Worm (Caenorhabditis elegans) whole organism, L4 larva: Measurements from ENCODE around the gene str-141.

Experiments used
- F10B5.3 ChIP-seq: sonication (generic microtip); optimal IDR thresholded peaks from 2 replicates; lab custom pipeline; 2016; ENCODE audit warnings: mild to moderate bottlenecking, missing genetic modification characterization, missing compliant biosample characterization
- F44E2.7 ChIP-seq: fragments of 200-800 bp; sonication (Bioruptor generic); IDR thresholded peaks from 2 replicates; pipeline ENCODE4 v2.1.2; 2022; ENCODE audit warnings: missing genetic modification characterization, missing compliant biosample characterization
- F49E8.2 ChIP-seq: sonication (generic microtip); optimal IDR thresholded peaks from 2 replicates; lab custom pipeline; 2016; ENCODE audit warnings: missing compliant biosample characterization, mild to moderate bottlenecking, missing genetic modification characterization, borderline replicate concordance
- T20F7.1 ChIP-seq: fragments of 200-800 bp; sonication (Bioruptor generic); optimal IDR thresholded peaks from 2 replicates; lab custom pipeline; 2018; ENCODE audit warnings: mild to moderate bottlenecking, missing genetic modification characterization, missing compliant biosample characterization
- Y5F2A.4 ChIP-seq: fragments of 200-800 bp; sonication (Bioruptor generic); optimal IDR thresholded peaks from 2 replicates; lab custom pipeline; 2018; ENCODE audit warnings: mild to moderate bottlenecking, missing genetic modification characterization, missing compliant biosample characterization
- aha-1 ChIP-seq: fragments of 150-350 bp; peaks from one replicate; lab custom pipeline; 2014; ENCODE audit warnings: missing biosample characterization, missing genetic modification characterization
- aly-2 ChIP-seq: sonication (generic microtip); optimal IDR thresholded peaks from 2 replicates; lab custom pipeline; 2018; ENCODE audit warnings: missing biosample characterization, missing genetic modification characterization
- arid-1 ChIP-seq: fragments of 200-800 bp; sonication (Bioruptor generic); conservative IDR thresholded peaks from 2 replicates; pipeline ENCODE4 v1.3.6; 2022; ENCODE audit warnings: missing genetic modification reagents, missing genetic modification characterization, missing compliant biosample characterization
- ceh-32 ChIP-seq: sonication (generic microtip); optimal IDR thresholded peaks from 2 replicates; lab custom pipeline; 2016; ENCODE audit warnings: mild to moderate bottlenecking, missing genetic modification characterization, missing compliant biosample characterization; ENCODE audit not compliant: poor library complexity
- ceh-44 ChIP-seq: fragments of 200-800 bp; sonication (Bioruptor generic); IDR thresholded peaks from 2 replicates; pipeline ENCODE4 v1.3.6; 2022; ENCODE audit warnings: missing genetic modification reagents, missing genetic modification characterization, missing compliant biosample characterization
- ceh-82 ChIP-seq: sonication (generic microtip); optimal IDR thresholded peaks from 2 replicates; lab custom pipeline; 2017; ENCODE audit warnings: missing biosample characterization, missing genetic modification characterization
- daf-16 ChIP-seq, 3 experiments: sonication (generic microtip); optimal IDR thresholded peaks; 2 replicates each; lab custom pipeline; 2016 to 2017; ENCODE audit warnings: missing genetic modification characterization in 3 of 3, missing genetic modification reagents in 3 of 3, mild to moderate bottlenecking in 2 of 3, missing compliant biosample characterization in 2 of 3, missing biosample characterization in 1 of 3, moderate library complexity in 1 of 3
- daf-19 ChIP-seq: fragments of 200-800 bp; sonication (Bioruptor generic); conservative IDR thresholded peaks from 2 replicates; pipeline ENCODE4 v1.3.6; 2022; ENCODE audit warnings: missing genetic modification characterization, missing compliant biosample characterization
- daf-8 ChIP-seq: fragments of 200-800 bp; sonication (Bioruptor generic); IDR thresholded peaks from 2 replicates; pipeline ENCODE4 v1.3.6; 2022; ENCODE audit warnings: missing genetic modification characterization, missing compliant biosample characterization
- dmd-8 ChIP-seq: fragments of 200-800 bp; sonication (Bioruptor generic); IDR thresholded peaks from 2 replicates; pipeline ENCODE4 v1.3.6; 2022; ENCODE audit warnings: missing genetic modification characterization, missing compliant biosample characterization
- dmd-9 ChIP-seq: fragments of 200-800 bp; sonication (Bioruptor generic); IDR thresholded peaks from 2 replicates; pipeline ENCODE4 v1.3.6; 2022; ENCODE audit warnings: missing genetic modification reagents, missing genetic modification characterization, missing compliant biosample characterization
- dpl-1 ChIP-seq: fragments of 150-350 bp; optimal IDR thresholded peaks from 2 replicates; lab custom pipeline; 2014; ENCODE audit warnings: missing biosample characterization, missing genetic modification reagents, missing genetic modification characterization
- fos-1 ChIP-seq: fragments of 150-350 bp; optimal IDR thresholded peaks from 2 replicates; lab custom pipeline; 2014; ENCODE audit warnings: missing biosample characterization, missing genetic modification characterization
- hlh-11 ChIP-seq: fragments of 200-800 bp; sonication (Bioruptor generic); optimal IDR thresholded peaks from 2 replicates; lab custom pipeline; 2018; ENCODE audit warnings: mild to moderate bottlenecking, missing genetic modification characterization, missing compliant biosample characterization
- lim-7 ChIP-seq: fragments of 200-800 bp; sonication (Bioruptor generic); IDR thresholded peaks from 2 replicates; pipeline ENCODE4 v1.3.6; 2022; ENCODE audit warnings: missing genetic modification characterization, missing compliant biosample characterization
- lin-1 ChIP-seq: fragments of 200-800 bp; sonication (Bioruptor generic); IDR thresholded peaks from 2 replicates; pipeline ENCODE4 v1.3.6; 2022; ENCODE audit warnings: missing genetic modification reagents, missing genetic modification characterization, missing compliant biosample characterization
- lin-13 ChIP-seq: fragments of 150-350 bp; optimal IDR thresholded peaks from 2 replicates; lab custom pipeline; 2014; ENCODE audit warnings: missing biosample characterization, missing genetic modification reagents, missing genetic modification characterization
- lin-38 ChIP-seq: fragments of 200-800 bp; sonication (Bioruptor generic); IDR thresholded peaks from 2 replicates; pipeline ENCODE4 v1.3.6; 2022; ENCODE audit warnings: missing genetic modification reagents, missing genetic modification characterization, missing compliant biosample characterization
- lin-39 ChIP-seq: fragments of 150-350 bp; optimal IDR thresholded peaks from 2 replicates; lab custom pipeline; 2014; ENCODE audit warnings: missing biosample characterization, missing genetic modification reagents, missing genetic modification characterization
- lir-3 ChIP-seq: sonication (generic microtip); optimal IDR thresholded peaks from 2 replicates; lab custom pipeline; 2016; ENCODE audit warnings: mild to moderate bottlenecking, missing genetic modification characterization, missing compliant biosample characterization
- mdl-1 ChIP-seq, 2 experiments: fragments of 150-350 bp in 1 of 2; sonication (generic microtip) in 1 of 2; optimal IDR thresholded peaks; 2 replicates each; lab custom pipeline; 2014 to 2017; ENCODE audit warnings: missing biosample characterization in 2 of 2, missing genetic modification characterization in 2 of 2
- mxl-2 ChIP-seq: fragments of 200-800 bp; sonication (Bioruptor generic); conservative IDR thresholded peaks from 2 replicates; pipeline ENCODE4 v1.3.6; 2022; ENCODE audit warnings: missing genetic modification reagents, missing genetic modification characterization, missing compliant biosample characterization
- nhr-10 ChIP-seq: fragments of 150-350 bp; optimal IDR thresholded peaks from 2 replicates; lab custom pipeline; 2014; ENCODE audit warnings: missing biosample characterization, missing genetic modification characterization
- nhr-42 ChIP-seq: fragments of 200-800 bp; sonication (Bioruptor generic); IDR thresholded peaks from 2 replicates; pipeline ENCODE4 v1.3.6; 2022; ENCODE audit warnings: missing genetic modification characterization, missing compliant biosample characterization
- nhr-48 ChIP-seq: sonication (generic microtip); optimal IDR thresholded peaks from 2 replicates; lab custom pipeline; 2016; ENCODE audit warnings: mild to moderate bottlenecking, missing genetic modification characterization, missing compliant biosample characterization
- nhr-77 ChIP-seq: fragments of 150-350 bp; optimal IDR thresholded peaks from 2 replicates; lab custom pipeline; 2014; ENCODE audit warnings: missing biosample characterization, missing genetic modification characterization
- pha-4 ChIP-seq, 2 experiments: fragments of 150-350 bp in 1 of 2; fragments of 200-800 bp in 1 of 2; sonication (Bioruptor generic) in 1 of 2; IDR thresholded peaks in 1 of 2; optimal IDR thresholded peaks in 1 of 2; 2 replicates each; pipeline versions ENCODE4 v1.3.6 to Lab custom; 2014 to 2022; ENCODE audit warnings: missing genetic modification characterization in 2 of 2, missing genetic modification reagents in 2 of 2, missing biosample characterization in 1 of 2, missing compliant biosample characterization in 1 of 2
- pqm-1 ChIP-seq: sonication (generic microtip); optimal IDR thresholded peaks from 2 replicates; lab custom pipeline; 2017; ENCODE audit warnings: missing biosample characterization, missing genetic modification characterization
- saeg-2 ChIP-seq: fragments of 200-800 bp; sonication (Bioruptor generic); IDR thresholded peaks from 2 replicates; pipeline ENCODE4 v1.3.6; 2022; ENCODE audit warnings: missing genetic modification reagents, missing genetic modification characterization, missing compliant biosample characterization
- sdz-12 ChIP-seq: fragments of 200-800 bp; sonication (Bioruptor generic); optimal IDR thresholded peaks from 2 replicates; lab custom pipeline; 2018; ENCODE audit warnings: mild to moderate bottlenecking, missing genetic modification characterization, missing compliant biosample characterization
- snpc-4 ChIP-seq: fragments of 150-350 bp; optimal IDR thresholded peaks from 2 replicates; lab custom pipeline; 2014; ENCODE audit warnings: missing biosample characterization, missing genetic modification characterization
- spr-1 ChIP-seq: sonication (generic microtip); optimal IDR thresholded peaks from 2 replicates; lab custom pipeline; 2016; ENCODE audit warnings: mild to moderate bottlenecking, missing genetic modification characterization, missing compliant biosample characterization
- spr-3 ChIP-seq: fragments of 200-800 bp; sonication (Bioruptor generic); optimal IDR thresholded peaks from 2 replicates; lab custom pipeline; 2018; ENCODE audit warnings: mild to moderate bottlenecking, missing genetic modification characterization, missing compliant biosample characterization
- unc-130 ChIP-seq: sonication (generic microtip); optimal IDR thresholded peaks from 2 replicates; lab custom pipeline; 2016; ENCODE audit warnings: missing genetic modification reagents, missing genetic modification characterization, missing compliant biosample characterization
- unc-39 ChIP-seq: sonication (generic microtip); optimal IDR thresholded peaks from 2 replicates; lab custom pipeline; 2017; ENCODE audit warnings: missing biosample characterization, missing genetic modification characterization
- unc-62 ChIP-seq, 3 experiments: fragments of 150-350 bp in 1 of 3; sonication (generic microtip); optimal IDR thresholded peaks in 2 of 3; peaks in 1 of 3; 1 replicate in 1 of 3; 2 replicates in 2 of 3; lab custom pipeline; 2014 to 2017; ENCODE audit warnings: missing biosample characterization in 3 of 3, missing genetic modification characterization in 3 of 3, missing genetic modification reagents in 3 of 3, missing genotype in 1 of 3
- zip-11 ChIP-seq: fragments of 200-800 bp; sonication (Bioruptor generic); IDR thresholded peaks from 2 replicates; pipeline ENCODE4 v1.3.6; 2022; ENCODE audit warnings: missing genetic modification characterization, missing compliant biosample characterization
- zip-2 ChIP-seq: fragments of 150-350 bp; optimal IDR thresholded peaks from 2 replicates; lab custom pipeline; 2014; ENCODE audit warnings: missing biosample characterization, missing genetic modification characterization
- ztf-11 ChIP-seq: fragments of 150-350 bp; optimal IDR thresholded peaks from 2 replicates; lab custom pipeline; 2014; ENCODE audit warnings: missing biosample characterization, missing genetic modification characterization

str-141 gene

DNA sequence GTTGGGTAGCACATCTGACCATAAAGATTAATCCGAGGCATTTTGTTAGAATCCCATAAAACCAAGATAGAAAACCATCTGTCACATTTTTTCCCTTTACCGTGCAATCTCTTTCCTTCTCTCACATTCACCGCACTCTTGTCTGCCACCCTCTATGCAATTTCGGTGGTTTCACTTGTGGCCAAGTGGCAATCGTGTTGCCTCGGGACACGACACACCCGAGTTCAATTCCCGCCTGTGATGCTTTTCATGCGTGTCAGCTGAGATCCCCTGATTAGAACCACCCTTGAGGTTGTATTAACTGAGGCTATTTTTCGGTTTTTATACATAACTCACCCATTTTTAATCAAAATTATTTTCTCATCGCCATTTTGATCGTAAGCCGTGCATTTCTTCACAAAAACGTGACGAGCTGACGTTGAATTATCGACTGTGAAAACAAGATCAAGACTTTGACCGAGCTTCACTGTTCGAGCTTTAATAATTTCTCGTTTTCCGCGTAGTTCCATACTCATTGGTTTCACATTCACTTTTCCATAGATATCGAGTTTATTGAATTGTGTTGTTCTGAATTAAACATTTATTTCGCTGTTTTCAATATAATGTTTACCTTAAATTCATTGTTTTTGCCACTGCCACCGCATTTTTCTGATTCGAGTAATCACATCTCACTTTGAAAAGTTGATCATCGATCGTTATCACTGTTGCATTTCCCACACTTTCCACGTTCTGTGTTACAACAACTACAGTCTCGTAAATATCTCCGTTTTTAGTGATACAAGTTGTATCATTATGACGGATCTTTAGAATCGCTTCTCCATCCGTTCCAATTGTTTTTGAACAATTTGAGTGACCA lies 9.4 kb downstream of the str-141 start (continued):
- TF ChIP-seq daf-8 (0 out of 2 replicates have a peak, but pooled peaks have one; percentile 59), aha-1 (tag; lab: Kevin White, UChicago) (peak; percentile 93), lin-38 (peak; percentile 92), ceh-82 (tag; lab: Kevin White, UChicago) (no peak), ceh-32 (tag; lab: Kevin White, UChicago) (peak; percentile 54), lir-3 (peak; percentile 92), arid-1 (GFP tag; lab: Robert Waterston, UW) (peak; percentile 98), lin-1 (GFP tag; lab: Robert Waterston, UW) (peak; percentile 98), F44E2.7 (GFP tag; lab: Robert Waterston, UW) (peak; percentile 99), lin-39 (tag; lab: Kevin White, UChicago) (no peak), sdz-12 (GFP tag; lab: Kevin White, UChicago) (peak; percentile 99), hlh-11 (tag; lab: Kevin White, UChicago) (peak; percentile 97), nhr-77 (tag; lab: Kevin White, UChicago) (peak; percentile 76), pqm-1 (tag; lab: Kevin White, UChicago) (peak; percentile 60), nhr-48 (tag; lab: Kevin White, UChicago) (peak; percentile 79), lin-13 (GFP tag; lab: Kevin White, UChicago) (peak; percentile 87), F10B5.3 (tag; lab: Kevin White, UChicago) (peak; percentile 88), daf-16 (GFP tag; optimal IDR thresholded peaks at IDR 0.05; lab: Kevin White, UChicago) (peak; percentile 89 to 98), daf-16 (tag; optimal IDR thresholded peaks at IDR 0.05; lab: Kevin White, UChicago) (peak; percentile 87), mdl-1 (tag; optimal IDR thresholded peaks at IDR 0.05; lab: Kevin White, UChicago) (peak in 1 of 2 experiments; percentile 49), fos-1 (no peak), snpc-4 (tag; lab: Kevin White, UChicago) (no peak), pha-4 (GFP tag; IDR thresholded peaks at IDR 0.05; lab: Robert Waterston, UW) (peak; percentile 99), pha-4 (tag; optimal IDR thresholded peaks at IDR 0.05; lab: Kevin White, UChicago) (no peak), spr-1 (tag; lab: Kevin White, UChicago) (peak; percentile 88), ceh-44 (peak; percentile 98), ztf-11 (no peak), spr-3 (GFP tag; lab: Kevin White, UChicago) (peak; percentile 95), unc-130 (peak; percentile 96), nhr-42 (peak; percentile 95)

DNA sequence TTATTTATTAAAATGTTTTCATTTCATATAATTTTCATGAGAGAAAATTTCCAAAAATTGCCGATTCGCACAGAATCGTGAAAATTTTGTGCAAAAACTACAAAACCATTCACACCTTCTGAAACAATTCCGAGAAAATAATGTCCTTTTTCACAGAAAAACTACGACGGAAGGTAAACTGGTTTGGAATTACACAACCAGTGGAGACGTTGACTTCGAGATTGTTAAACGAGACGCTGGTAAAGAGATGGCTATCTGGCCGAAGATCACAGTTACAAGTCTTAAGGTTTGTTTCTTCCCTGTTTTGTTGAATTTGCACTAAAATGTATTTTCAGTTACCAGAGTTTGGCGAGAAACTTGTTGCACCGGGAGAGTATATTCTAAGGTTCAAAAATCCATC lies 10.7 kb downstream of the str-141 start:
- TF ChIP-seq zip-2 (no peak), daf-19 (GFP tag; lab: Robert Waterston, UW) (no peak), aha-1 (tag; lab: Kevin White, UChicago) (peak; percentile 77), lin-1 (GFP tag; lab: Robert Waterston, UW) (no peak), lir-3 (no peak), unc-62 (GFP tag; optimal IDR thresholded peaks at IDR 0.05 in 1 of 2; lab: Kevin White, UChicago) (peak in 1 of 2 experiments; percentile 24), unc-62 (tag; optimal IDR thresholded peaks at IDR 0.05; lab: Kevin White, UChicago) (no peak), dpl-1 (GFP tag; lab: Kevin White, UChicago) (no peak), pqm-1 (tag; lab: Kevin White, UChicago) (no peak)

DNA sequence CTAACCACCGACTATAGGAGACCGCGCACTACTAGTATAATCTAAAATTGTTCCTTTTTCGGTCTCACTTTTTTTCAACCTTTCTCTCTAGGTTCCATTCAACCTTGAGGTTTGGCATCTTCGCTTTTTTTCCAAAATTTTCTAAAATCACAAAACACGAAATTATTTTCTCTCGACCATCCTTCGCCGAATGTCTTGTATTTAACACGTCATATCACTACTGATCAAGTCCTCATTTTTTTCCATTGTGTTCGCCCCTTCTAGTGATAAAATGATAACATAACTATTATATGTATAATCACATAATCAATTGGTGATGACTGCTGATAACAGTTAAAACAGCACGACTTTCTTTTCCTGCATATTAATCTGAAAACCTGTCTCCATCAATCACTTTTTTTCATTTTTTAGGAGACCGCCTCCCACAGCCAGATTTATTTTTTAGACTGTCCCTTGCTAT lies 12.6 kb downstream of the str-141 start, which contains the start of gene T03F7.7:
TSS of gene T03F7.7 (plus strand) at position 410 of the 460 bp plus-strand sequence.
- no peak for TF ChIP-seq nhr-10 (tag; lab: Kevin White, UChicago)
- no peak for TF ChIP-seq ceh-82 (tag; lab: Kevin White, UChicago)
- TF ChIP-seq unc-62 (GFP tag; optimal IDR thresholded peaks at IDR 0.05 in 1 of 2; lab: Kevin White, UChicago) = no peak
- no peak for TF ChIP-seq unc-62 (tag; optimal IDR thresholded peaks at IDR 0.05; lab: Kevin White, UChicago)
- TF ChIP-seq saeg-2 (GFP tag; lab: Robert Waterston, UW) = no peak
- TF ChIP-seq aly-2 (tag; lab: Kevin White, UChicago) = no peak
- TF ChIP-seq pqm-1 (tag; lab: Kevin White, UChicago) = peak; percentile 93
- TF ChIP-seq lim-7 (GFP tag; lab: Robert Waterston, UW) = no peak
- no peak for TF ChIP-seq F49E8.2 (tag; lab: Kevin White, UChicago)
- no peak for TF ChIP-seq dmd-9 (GFP tag; lab: Robert Waterston, UW)
- peak in 1 of 2 experiments; percentile 35 for TF ChIP-seq mdl-1 (tag; optimal IDR thresholded peaks at IDR 0.05; lab: Kevin White, UChicago)
- no peak for TF ChIP-seq nhr-42
- no peak for TF ChIP-seq zip-11
- peak; percentile 64 for TF ChIP-seq nhr-77 (tag; lab: Kevin White, UChicago)
- TF ChIP-seq Y5F2A.4 = no peak
- TF ChIP-seq lin-1 (GFP tag; lab: Robert Waterston, UW) = peak; percentile 84
- no peak for TF ChIP-seq snpc-4 (tag; lab: Kevin White, UChicago)
- TF ChIP-seq aha-1 (tag; lab: Kevin White, UChicago) = no peak
- no peak for TF ChIP-seq zip-2
- no peak for TF ChIP-seq unc-39 (tag; lab: Kevin White, UChicago)
- no peak for TF ChIP-seq T20F7.1 (GFP tag; lab: Kevin White, UChicago)
- TF ChIP-seq mxl-2 (GFP tag; lab: Robert Waterston, UW) = no peak
- no peak for TF ChIP-seq dmd-8
